Worm (Caenorhabditis elegans) whole organism, young adult: ENCODE measurements around the gene gck-1.

Source experiments
- D2030.7 ChIP-seq: fragments of 200-800 bp; sonication (Bioruptor generic); IDR thresholded peaks from 2 replicates; pipeline ENCODE4 v1.3.6; 2022; ENCODE audit warnings: missing genetic modification reagents, missing genetic modification characterization, missing compliant biosample characterization
- F52B5.7 ChIP-seq: sonication (generic microtip); optimal IDR thresholded peaks from 2 replicates; lab custom pipeline; 2016; ENCODE audit warnings: mild to moderate bottlenecking, missing genetic modification characterization, missing compliant biosample characterization
- Y53F4B.3 ChIP-seq: fragments of 200-800 bp; sonication (Bioruptor generic); IDR thresholded peaks from 2 replicates; pipeline ENCODE4 v1.3.6; 2022; ENCODE audit warnings: missing genetic modification reagents, missing genetic modification characterization, missing compliant biosample characterization
- ama-1 ChIP-seq, 3 experiments: fragments of 150-350 bp in 1 of 3; sonication (generic microtip) in 2 of 3; optimal IDR thresholded peaks; 2 replicates each; lab custom pipeline; 2014 to 2018; ENCODE audit warnings: missing biosample characterization in 2 of 3, missing genetic modification characterization in 2 of 3, missing genetic modification reagents in 2 of 3
- ceh-40 ChIP-seq: fragments of 200-800 bp; sonication (Bioruptor generic); IDR thresholded peaks from 2 replicates; pipeline ENCODE4 v1.3.6; 2022; ENCODE audit warnings: missing genetic modification characterization, missing compliant biosample characterization
- chd-7 ChIP-seq: sonication (generic microtip); optimal IDR thresholded peaks from 2 replicates; lab custom pipeline; 2016; ENCODE audit warnings: mild to moderate bottlenecking, missing genetic modification characterization, moderate library complexity, missing compliant biosample characterization
- efl-1 ChIP-seq: fragments of 150-350 bp; optimal IDR thresholded peaks from 2 replicates; lab custom pipeline; 2014; ENCODE audit warnings: missing biosample characterization, missing genetic modification reagents, missing genetic modification characterization
- him-1 ChIP-seq: sonication (generic microtip); optimal IDR thresholded peaks from 2 replicates; lab custom pipeline; 2016; ENCODE audit warnings: missing genotype, missing genetic modification reagents, missing genetic modification characterization, missing compliant biosample characterization
- hrde-1 ChIP-seq: sonication (generic microtip); optimal IDR thresholded peaks from 2 replicates; lab custom pipeline; 2016; ENCODE audit warnings: missing genetic modification characterization, mild to moderate bottlenecking, missing compliant biosample characterization, moderate library complexity, missing genotype, missing genetic modification reagents, borderline replicate concordance
- mes-4 ChIP-seq: sonication (generic microtip); optimal IDR thresholded peaks from 2 replicates; lab custom pipeline; 2016; ENCODE audit warnings: missing genotype, missing genetic modification characterization, missing compliant biosample characterization
- mxl-1 ChIP-seq: sonication (generic microtip); optimal IDR thresholded peaks from 2 replicates; lab custom pipeline; 2016; ENCODE audit warnings: missing genetic modification characterization, missing compliant biosample characterization
- pha-4 ChIP-seq: fragments of 150-350 bp; sonication (generic microtip); optimal IDR thresholded peaks from 2 replicates; lab custom pipeline; 2014; ENCODE audit warnings: missing biosample characterization, missing genetic modification reagents, missing genetic modification characterization
- repo-1 ChIP-seq: sonication (generic microtip); optimal IDR thresholded peaks from 2 replicates; lab custom pipeline; 2017; ENCODE audit warnings: mild to moderate bottlenecking, missing genetic modification characterization, missing compliant biosample characterization
- snpc-4 ChIP-seq, 5 experiments: fragments of 150-350 bp in 1 of 5; sonication (generic microtip) in 4 of 5; optimal IDR thresholded peaks; 2 replicates each; lab custom pipeline; 2014 to 2018; ENCODE audit warnings: missing genetic modification characterization in 5 of 5, missing biosample characterization in 3 of 5, antibody characterized with exemption in 2 of 5, mild to moderate bottlenecking in 2 of 5, missing compliant biosample characterization in 2 of 5, missing genotype in 2 of 5, moderate library complexity in 2 of 5, missing genetic modification reagents in 1 of 5

DNA sequence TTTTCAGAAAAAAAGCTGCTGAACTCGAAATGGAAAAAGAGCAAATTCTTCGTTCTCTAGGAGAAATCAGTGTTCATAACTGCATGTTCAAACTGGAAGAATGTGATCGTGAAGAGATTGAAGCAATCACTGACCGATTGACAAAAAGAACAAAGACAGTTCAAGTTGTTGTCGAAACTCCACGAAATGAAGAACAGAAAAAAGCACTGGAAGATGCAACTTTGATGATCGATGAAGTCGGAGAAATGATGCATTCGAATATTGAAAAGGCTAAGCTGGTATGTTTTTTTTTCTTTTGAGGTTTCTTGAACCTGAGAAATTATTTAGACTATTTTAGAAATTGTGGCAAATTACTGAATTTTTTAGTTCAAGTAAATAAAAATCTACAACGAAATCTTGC, 9.2 kb upstream of the gck-1 start:
- TF ChIP-seq pha-4, result no peak
- TF ChIP-seq chd-7 (tag; lab: Kevin White, UChicago), result no peak
- TF ChIP-seq him-1 (tag; lab: Kevin White, UChicago), result no peak
- peak; percentile 11 for TF ChIP-seq ama-1 (optimal IDR thresholded peaks at IDR 0.05; lab: Kevin White, UChicago)
- no peak for TF ChIP-seq ama-1 (GFP tag; optimal IDR thresholded peaks at IDR 0.05; lab: Kevin White, UChicago)
- TF ChIP-seq efl-1 (GFP tag; lab: Kevin White, UChicago), result no peak
- TF ChIP-seq snpc-4 (GFP tag; optimal IDR thresholded peaks at IDR 0.05; lab: Kevin White, UChicago), result no peak
- TF ChIP-seq snpc-4 (tag; optimal IDR thresholded peaks at IDR 0.05; lab: Kevin White, UChicago), result no peak
- TF ChIP-seq hrde-1, result no peak
- TF ChIP-seq repo-1, result no peak
- no peak for TF ChIP-seq mes-4
- TF ChIP-seq ceh-40, result no peak
- no peak for TF ChIP-seq D2030.7
- no peak for TF ChIP-seq Y53F4B.3 (GFP tag; lab: Robert Waterston, UW)
- TF ChIP-seq F52B5.7, result no peak
- no peak for TF ChIP-seq mxl-1
